Worm (Caenorhabditis elegans) whole organism, L2 larva: ENCODE measurements around the gene F45D11.7.

Experiments
- aly-2 ChIP-seq: fragments of 150-350 bp; optimal IDR thresholded peaks from 2 replicates; lab custom pipeline; 2014; ENCODE audit warnings: missing biosample characterization, missing genetic modification characterization
- ceh-82 ChIP-seq: fragments of 150-350 bp; optimal IDR thresholded peaks from 2 replicates; lab custom pipeline; 2014; ENCODE audit warnings: missing biosample characterization, missing genetic modification characterization
- crh-2 ChIP-seq: sonication (generic microtip); optimal IDR thresholded peaks from 2 replicates; lab custom pipeline; 2017; ENCODE audit warnings: missing biosample characterization, missing genetic modification characterization
- elt-1 ChIP-seq: fragments of 150-350 bp; optimal IDR thresholded peaks from 2 replicates; lab custom pipeline; 2014; ENCODE audit warnings: missing biosample characterization, missing genetic modification characterization
- lsy-2 ChIP-seq, 2 experiments: fragments of 150-350 bp in 1 of 2; sonication (generic microtip) in 1 of 2; optimal IDR thresholded peaks; 2 replicates each; lab custom pipeline; 2014 to 2017; ENCODE audit warnings: missing biosample characterization in 2 of 2, missing genetic modification characterization in 2 of 2
- mdl-1 ChIP-seq, 2 experiments: fragments of 150-350 bp in 1 of 2; sonication (generic microtip) in 1 of 2; optimal IDR thresholded peaks; 2 replicates each; lab custom pipeline; 2017; ENCODE audit warnings: missing biosample characterization in 2 of 2, missing genetic modification characterization in 2 of 2
- nhr-11 ChIP-seq: fragments of 150-350 bp; optimal IDR thresholded peaks from 2 replicates; lab custom pipeline; 2014; ENCODE audit warnings: missing biosample characterization, missing genetic modification characterization
- nhr-12 ChIP-seq: fragments of 150-350 bp; optimal IDR thresholded peaks from 2 replicates; lab custom pipeline; 2014; ENCODE audit warnings: missing biosample characterization, missing genetic modification characterization
- nhr-23 ChIP-seq: fragments of 150-350 bp; optimal IDR thresholded peaks from 2 replicates; lab custom pipeline; 2014; ENCODE audit warnings: missing biosample characterization, missing genetic modification reagents, missing genetic modification characterization
- nhr-237 ChIP-seq: fragments of 150-350 bp; optimal IDR thresholded peaks from 2 replicates; lab custom pipeline; 2014; ENCODE audit warnings: missing biosample characterization, missing genetic modification characterization
- nhr-25 ChIP-seq: fragments of 150-350 bp; sonication (generic microtip); optimal IDR thresholded peaks from 3 replicates; lab custom pipeline; 2014; ENCODE audit warnings: missing biosample characterization, missing genetic modification characterization
- nhr-6 ChIP-seq: fragments of 150-350 bp; optimal IDR thresholded peaks from 2 replicates; lab custom pipeline; 2014; ENCODE audit warnings: missing biosample characterization, missing genetic modification characterization
- sma-3 ChIP-seq: sonication (generic microtip); optimal IDR thresholded peaks from 2 replicates; lab custom pipeline; 2016; ENCODE audit warnings: missing genetic modification reagents, missing genetic modification characterization, missing compliant biosample characterization
- sma-9 ChIP-seq, 2 experiments: fragments of 150-350 bp in 1 of 2; sonication (generic microtip) in 1 of 2; optimal IDR thresholded peaks; 2 replicates each; lab custom pipeline; 2014 to 2016; ENCODE audit warnings: missing genetic modification characterization in 2 of 2, mild to moderate bottlenecking in 1 of 2, missing biosample characterization in 1 of 2, missing compliant biosample characterization in 1 of 2, missing genetic modification reagents in 1 of 2, moderate library complexity in 1 of 2

DNA sequence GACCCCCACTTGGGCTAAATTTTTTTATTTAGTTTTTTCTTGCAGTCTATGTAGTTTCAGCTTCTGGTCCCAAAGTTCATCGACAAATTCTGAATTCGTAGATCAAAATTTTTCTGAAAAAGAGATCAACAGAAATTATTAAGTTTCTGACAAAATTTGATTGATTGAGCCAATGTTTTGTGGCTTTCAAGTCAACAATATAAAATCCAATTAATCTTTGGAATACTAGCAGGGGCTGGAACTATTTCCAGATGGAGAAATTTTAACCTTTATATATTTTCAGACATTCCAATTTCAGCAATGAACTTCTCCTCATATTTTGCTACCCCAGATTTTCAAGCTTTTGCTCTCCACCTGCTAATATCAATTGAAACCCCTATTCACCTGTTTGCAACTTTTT, 11.5 kb upstream of the F45D11.7 start, which contains the start of gene srh-274:
- TF ChIP-seq nhr-12 (no peak), sma-3 (GFP tag; lab: Kevin White, UChicago) (no peak), nhr-11 (tag; lab: Kevin White, UChicago) (no peak), mdl-1 (tag; optimal IDR thresholded peaks at IDR 0.05; lab: Kevin White, UChicago) (no peak), nhr-237 (tag; lab: Kevin White, UChicago) (no peak), sma-9 (GFP tag; optimal IDR thresholded peaks at IDR 0.05; lab: Kevin White, UChicago) (no peak), sma-9 (tag; optimal IDR thresholded peaks at IDR 0.05; lab: Kevin White, UChicago) (no peak), lsy-2 (tag; optimal IDR thresholded peaks at IDR 0.05; lab: Kevin White, UChicago) (no peak), crh-2 (tag; lab: Kevin White, UChicago) (no peak), nhr-6 (tag; lab: Kevin White, UChicago) (no peak), ceh-82 (tag; lab: Kevin White, UChicago) (no peak), nhr-23 (tag; lab: Kevin White, UChicago) (no peak), aly-2 (no peak), elt-1 (tag; lab: Kevin White, UChicago) (no peak), nhr-25 (no peak)
